Worm (Caenorhabditis elegans) whole organism, mixed stage, embryonic: Measurements from ENCODE around the gene Y116A8C.10.

Experiments used
- blmp-1 ChIP-seq: fragments of 150-350 bp; optimal IDR thresholded peaks from 2 replicates; lab custom pipeline; 2014; ENCODE audit warnings: missing biosample characterization, missing genetic modification characterization
- ces-1 ChIP-seq: fragments of 150-350 bp; optimal IDR thresholded peaks from 2 replicates; lab custom pipeline; 2014; ENCODE audit warnings: missing biosample characterization, missing genetic modification reagents, missing genetic modification characterization
- flh-1 ChIP-seq: fragments of 200-800 bp; sonication (Bioruptor generic); optimal IDR thresholded peaks from 2 replicates; lab custom pipeline; 2018; ENCODE audit warnings: mild to moderate bottlenecking, missing genetic modification characterization, moderate library complexity, missing compliant biosample characterization
- hlh-1 ChIP-seq: fragments of 150-350 bp; optimal IDR thresholded peaks from 2 replicates; lab custom pipeline; 2014; ENCODE audit warnings: missing biosample characterization, missing genetic modification reagents, missing genetic modification characterization
- lsy-2 ChIP-seq: fragments of 150-350 bp; optimal IDR thresholded peaks from 2 replicates; lab custom pipeline; 2014; ENCODE audit warnings: missing biosample characterization, missing genetic modification characterization
- mab-5 ChIP-seq: fragments of 150-350 bp; optimal IDR thresholded peaks from 2 replicates; lab custom pipeline; 2014; ENCODE audit warnings: missing biosample characterization, missing genetic modification characterization
- nhr-2 ChIP-seq: fragments of 150-350 bp; optimal IDR thresholded peaks from 2 replicates; lab custom pipeline; 2014; ENCODE audit warnings: missing biosample characterization, missing genetic modification characterization
- nhr-237 ChIP-seq: fragments of 150-350 bp; optimal IDR thresholded peaks from 2 replicates; lab custom pipeline; 2014; ENCODE audit warnings: missing biosample characterization, missing genetic modification characterization
- nhr-28 ChIP-seq: fragments of 150-350 bp; optimal IDR thresholded peaks from 2 replicates; lab custom pipeline; 2014; ENCODE audit warnings: missing biosample characterization, missing genetic modification characterization
- snpc-4 ChIP-seq: fragments of 150-350 bp; optimal IDR thresholded peaks from 2 replicates; lab custom pipeline; 2014; ENCODE audit warnings: missing biosample characterization, missing genetic modification characterization
- unc-120 ChIP-seq: sonication (generic microtip); optimal IDR thresholded peaks from 2 replicates; lab custom pipeline; 2017; ENCODE audit warnings: missing genetic modification characterization, missing compliant biosample characterization; ENCODE audit not compliant: poor library complexity, severe bottlenecking
- unc-62 ChIP-seq: fragments of 150-350 bp; optimal IDR thresholded peaks from 2 replicates; lab custom pipeline; 2014; ENCODE audit warnings: missing biosample characterization, missing genetic modification reagents, missing genetic modification characterization
- ztf-11 ChIP-seq: fragments of 150-350 bp; optimal IDR thresholded peaks from 2 replicates; lab custom pipeline; 2014; ENCODE audit warnings: missing biosample characterization, missing genetic modification characterization

DNA sequence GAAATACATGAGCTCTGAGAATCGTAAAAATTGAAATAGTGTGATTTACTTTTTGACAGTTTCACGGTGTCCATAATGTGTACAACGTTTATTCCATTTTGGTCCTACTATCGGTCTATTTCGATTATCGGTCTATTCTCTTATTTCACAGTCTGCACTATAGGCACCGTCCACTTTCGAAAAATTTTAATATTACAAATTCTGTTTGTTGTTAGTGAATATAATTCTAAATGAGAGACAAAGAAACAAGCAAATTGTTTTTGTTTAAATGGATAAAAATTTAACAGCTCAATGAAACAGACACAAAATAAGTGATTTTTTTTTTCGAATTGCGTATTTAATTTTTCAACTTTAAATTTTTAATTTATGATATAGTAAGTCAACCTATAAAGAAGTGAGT is 40.7 kb downstream of the Y116A8C.10 start:
- no peak for TF ChIP-seq ztf-11 (tag; lab: Kevin White, UChicago)
- no peak for TF ChIP-seq snpc-4 (tag; lab: Kevin White, UChicago)
- no peak for TF ChIP-seq unc-120 (tag; lab: Kevin White, UChicago)
- no peak for TF ChIP-seq blmp-1 (tag; lab: Kevin White, UChicago)
- no peak for TF ChIP-seq unc-62
- no peak for TF ChIP-seq mab-5
- no peak for TF ChIP-seq nhr-2 (tag; lab: Kevin White, UChicago)
- TF ChIP-seq nhr-28 (tag; lab: Kevin White, UChicago): no peak
- TF ChIP-seq flh-1 (GFP tag; lab: Kevin White, UChicago): no peak
- TF ChIP-seq ces-1 (GFP tag; lab: Kevin White, UChicago): no peak
- TF ChIP-seq hlh-1 (tag; lab: Kevin White, UChicago): no peak
- no peak for TF ChIP-seq lsy-2
- no peak for TF ChIP-seq nhr-237
